Worm (Caenorhabditis elegans) whole organism, late embryonic: ENCODE data around the gene dhhc-6.

ENCODE experiments used
- F13H6.1 ChIP-seq: sonication (generic microtip); optimal IDR thresholded peaks from 2 replicates; lab custom pipeline; 2016; ENCODE audit warnings: missing genetic modification characterization, missing compliant biosample characterization
- K02D7.2 ChIP-seq: sonication (generic microtip); optimal IDR thresholded peaks from 2 replicates; lab custom pipeline; 2017; ENCODE audit warnings: mild to moderate bottlenecking, missing genetic modification characterization, missing compliant biosample characterization
- T23F11.4 ChIP-seq: fragments of 200-800 bp; sonication (Bioruptor generic); optimal IDR thresholded peaks from 2 replicates; lab custom pipeline; 2018; ENCODE audit warnings: mild to moderate bottlenecking, missing genetic modification characterization, missing compliant biosample characterization
- ama-1 ChIP-seq: fragments of 150-350 bp; optimal IDR thresholded peaks from 2 replicates; lab custom pipeline; 2014
- ceh-14 ChIP-seq: sonication (generic microtip); optimal IDR thresholded peaks from 2 replicates; lab custom pipeline; 2016; ENCODE audit warnings: missing genotype, missing genetic modification characterization, missing compliant biosample characterization
- ceh-18 ChIP-seq: sonication (generic microtip); optimal IDR thresholded peaks from 2 replicates; lab custom pipeline; 2016; ENCODE audit warnings: missing genetic modification characterization, missing compliant biosample characterization
- ceh-22 ChIP-seq: sonication (generic microtip); optimal IDR thresholded peaks from 2 replicates; lab custom pipeline; 2017; ENCODE audit warnings: missing biosample characterization, missing genetic modification characterization
- ceh-34 ChIP-seq: sonication (generic microtip); optimal IDR thresholded peaks from 2 replicates; lab custom pipeline; 2016; ENCODE audit warnings: mild to moderate bottlenecking, missing genetic modification characterization, missing compliant biosample characterization
- ceh-48 ChIP-seq: sonication (generic microtip); optimal IDR thresholded peaks from 2 replicates; lab custom pipeline; 2016; ENCODE audit warnings: missing genetic modification characterization, inconsistent platforms, missing compliant biosample characterization
- ceh-9 ChIP-seq: sonication (generic microtip); optimal IDR thresholded peaks from 2 replicates; lab custom pipeline; 2016; ENCODE audit warnings: mild to moderate bottlenecking, missing genetic modification characterization, inconsistent platforms, missing compliant biosample characterization
- che-1 ChIP-seq: sonication (generic microtip); optimal IDR thresholded peaks from 2 replicates; lab custom pipeline; 2016; ENCODE audit warnings: mild to moderate bottlenecking, missing genetic modification characterization, missing compliant biosample characterization
- elt-2 ChIP-seq: sonication (generic microtip); optimal IDR thresholded peaks from 2 replicates; lab custom pipeline; 2016; ENCODE audit warnings: missing genetic modification reagents, missing genetic modification characterization, missing compliant biosample characterization
- fax-1 ChIP-seq: sonication (generic microtip); optimal IDR thresholded peaks from 2 replicates; lab custom pipeline; 2016; ENCODE audit warnings: missing genotype, missing genetic modification characterization, missing compliant biosample characterization
- fkh-10 ChIP-seq: fragments of 150-350 bp; optimal IDR thresholded peaks from 2 replicates; lab custom pipeline; 2014; ENCODE audit warnings: missing biosample characterization, missing genetic modification reagents, missing genetic modification characterization
- hlh-13 ChIP-seq: fragments of 200-800 bp; sonication (Bioruptor generic); optimal IDR thresholded peaks from 2 replicates; lab custom pipeline; 2018; ENCODE audit warnings: mild to moderate bottlenecking, missing genetic modification characterization, missing compliant biosample characterization
- lin-11 ChIP-seq: fragments of 200-800 bp; sonication (Bioruptor generic); optimal IDR thresholded peaks from 2 replicates; lab custom pipeline; 2018; ENCODE audit warnings: mild to moderate bottlenecking, missing genetic modification characterization, missing compliant biosample characterization
- madf-2 ChIP-seq: sonication (generic microtip); optimal IDR thresholded peaks from 2 replicates; lab custom pipeline; 2017; ENCODE audit warnings: missing genetic modification characterization, missing compliant biosample characterization
- mec-3 ChIP-seq: sonication (generic microtip); optimal IDR thresholded peaks from 2 replicates; lab custom pipeline; 2016; ENCODE audit warnings: borderline replicate concordance, missing genetic modification characterization, missing compliant biosample characterization
- nfya-1 ChIP-seq: sonication (generic microtip); optimal IDR thresholded peaks from 2 replicates; lab custom pipeline; 2017; ENCODE audit warnings: missing genetic modification characterization, mild to moderate bottlenecking, missing compliant biosample characterization, antibody characterized with exemption, moderate library complexity
- nhr-11 ChIP-seq: fragments of 150-350 bp; optimal IDR thresholded peaks from 2 replicates; lab custom pipeline; 2014; ENCODE audit warnings: missing biosample characterization, missing genetic modification characterization
- odd-2 ChIP-seq: sonication (generic microtip); optimal IDR thresholded peaks from 2 replicates; lab custom pipeline; 2017; ENCODE audit warnings: antibody characterized with exemption, mild to moderate bottlenecking, missing genetic modification characterization, missing compliant biosample characterization
- pag-3 ChIP-seq: sonication (generic microtip); optimal IDR thresholded peaks from 2 replicates; lab custom pipeline; 2016; ENCODE audit warnings: missing compliant biosample characterization, missing genetic modification characterization, borderline replicate concordance
- sdc-2 ChIP-seq: sonication (generic microtip); optimal IDR thresholded peaks from 2 replicates; lab custom pipeline; 2016; ENCODE audit warnings: missing genotype, missing genetic modification characterization, missing compliant biosample characterization
- sox-4 ChIP-seq: sonication (generic microtip); optimal IDR thresholded peaks from 2 replicates; lab custom pipeline; 2017; ENCODE audit warnings: mild to moderate bottlenecking, missing genetic modification characterization, inconsistent platforms, missing compliant biosample characterization
- ttx-3 ChIP-seq: sonication (generic microtip); optimal IDR thresholded peaks from 2 replicates; lab custom pipeline; 2016; ENCODE audit warnings: missing genetic modification reagents, missing genetic modification characterization, missing compliant biosample characterization
- unc-3 ChIP-seq, 2 experiments: fragments of 200-800 bp in 1 of 2; sonication (Bioruptor generic) in 1 of 2; sonication (generic microtip) in 1 of 2; conservative IDR thresholded peaks in 1 of 2; optimal IDR thresholded peaks in 1 of 2; 2 replicates each; pipeline versions ENCODE4 v1.3.6 to Lab custom; 2016 to 2022; ENCODE audit warnings: missing compliant biosample characterization in 2 of 2, missing genetic modification characterization in 2 of 2, missing genetic modification reagents in 1 of 2
- unc-42 ChIP-seq: sonication (generic microtip); optimal IDR thresholded peaks from 2 replicates; lab custom pipeline; 2016; ENCODE audit warnings: missing genotype, missing genetic modification characterization, missing compliant biosample characterization
- unc-86 ChIP-seq: sonication (generic microtip); optimal IDR thresholded peaks from 2 replicates; lab custom pipeline; 2016; ENCODE audit warnings: missing genetic modification characterization, missing compliant biosample characterization
- ztf-16 ChIP-seq: sonication (generic microtip); optimal IDR thresholded peaks from 2 replicates; lab custom pipeline; 2017; ENCODE audit warnings: missing genetic modification characterization, missing compliant biosample characterization

dhhc-6 gene

DNA sequence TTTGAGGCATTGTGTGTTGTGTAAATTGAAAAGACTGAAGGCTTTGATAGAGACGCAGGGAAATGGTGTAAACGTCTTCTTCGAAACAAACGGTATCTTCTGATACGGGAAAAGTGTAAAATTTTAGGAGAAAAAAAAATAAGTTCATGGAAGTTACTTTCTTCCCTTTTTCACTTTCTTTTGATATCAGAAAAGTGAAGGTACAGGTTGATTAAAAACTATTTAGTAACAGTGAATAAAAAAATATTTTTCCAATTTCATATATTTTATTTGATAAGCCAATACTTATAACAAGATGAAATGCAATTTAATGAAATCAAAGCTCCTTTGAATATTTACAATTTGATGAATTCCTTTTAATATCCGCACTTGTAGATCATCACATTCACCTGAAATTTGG lies 14.4 kb upstream of the dhhc-6 start, which contains the start of gene col-129:
Gene col-129, minus strand, starts transcription at position 101 of the 400 bp plus-strand sequence.
- TF ChIP-seq nhr-11 (no peak), unc-86 (tag; lab: Kevin White, UChicago) (no peak), ama-1 (no peak), ceh-18 (no peak), fkh-10 (no peak), ceh-14 (tag; lab: Kevin White, UChicago) (no peak), madf-2 (tag; lab: Kevin White, UChicago) (no peak), ttx-3 (tag; lab: Kevin White, UChicago) (no peak), sox-4 (tag; lab: Kevin White, UChicago) (no peak), nfya-1 (tag; lab: Kevin White, UChicago) (no peak), pag-3 (tag; lab: Kevin White, UChicago) (no peak), ceh-9 (tag; lab: Kevin White, UChicago) (no peak), T23F11.4 (GFP tag; lab: Kevin White, UChicago) (no peak), odd-2 (tag; lab: Kevin White, UChicago) (no peak), fax-1 (tag; lab: Kevin White, UChicago) (no peak), mec-3 (tag; lab: Kevin White, UChicago) (no peak), ceh-48 (tag; lab: Kevin White, UChicago) (no peak), ceh-34 (tag; lab: Kevin White, UChicago) (no peak), unc-3 (GFP tag; conservative IDR thresholded peaks at IDR 0.05; lab: Robert Waterston, UW) (no peak), unc-3 (tag; optimal IDR thresholded peaks at IDR 0.05; lab: Kevin White, UChicago) (no peak), unc-42 (tag; lab: Kevin White, UChicago) (no peak)

DNA sequence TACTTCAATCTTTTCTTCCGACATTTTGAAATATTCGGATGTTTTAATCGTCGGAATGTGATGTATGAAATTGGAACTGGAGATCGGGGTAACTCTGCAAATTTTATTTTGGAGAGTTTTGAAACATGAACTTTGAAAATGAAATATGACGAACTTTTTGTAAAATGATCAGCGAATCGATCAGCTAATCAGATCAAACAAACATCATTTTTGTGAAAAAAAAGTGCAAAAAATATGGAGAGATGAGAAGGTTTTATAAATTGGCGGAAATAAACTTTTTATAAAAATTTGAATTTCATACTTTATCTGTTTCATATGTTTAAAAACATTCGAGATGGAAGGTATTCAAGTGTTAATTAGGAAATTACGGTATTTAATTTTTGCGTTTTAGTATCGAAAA lies 13.3 kb upstream of the dhhc-6 start, which contains the start of gene dlc-2:
Gene dlc-2, minus strand, starts transcription at position 101 of the 400 bp plus-strand sequence.
- no peak for TF ChIP-seq ama-1

DNA sequence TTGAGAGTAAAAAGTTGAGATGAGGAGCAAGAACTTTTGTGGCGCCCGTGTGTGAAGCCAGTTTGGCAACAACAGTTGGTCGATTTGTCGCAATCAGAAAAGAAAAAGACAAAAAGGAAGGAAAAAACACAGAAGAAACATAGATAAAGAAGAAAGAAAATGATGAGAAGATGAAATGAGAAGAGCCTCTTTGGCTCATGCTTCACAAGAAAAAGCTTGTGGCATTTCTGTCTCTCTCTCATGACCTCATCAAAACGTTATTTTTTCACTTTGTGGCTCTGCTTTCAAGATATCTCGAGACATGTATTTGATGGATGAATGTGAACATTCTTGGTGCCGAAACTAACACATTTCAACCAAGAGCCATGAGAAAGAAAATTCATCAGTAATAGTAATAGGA lies 11.7 kb upstream of the dhhc-6 start:
- TF ChIP-seq fkh-10, result no peak
- TF ChIP-seq ceh-18, result peak; percentile 62

DNA sequence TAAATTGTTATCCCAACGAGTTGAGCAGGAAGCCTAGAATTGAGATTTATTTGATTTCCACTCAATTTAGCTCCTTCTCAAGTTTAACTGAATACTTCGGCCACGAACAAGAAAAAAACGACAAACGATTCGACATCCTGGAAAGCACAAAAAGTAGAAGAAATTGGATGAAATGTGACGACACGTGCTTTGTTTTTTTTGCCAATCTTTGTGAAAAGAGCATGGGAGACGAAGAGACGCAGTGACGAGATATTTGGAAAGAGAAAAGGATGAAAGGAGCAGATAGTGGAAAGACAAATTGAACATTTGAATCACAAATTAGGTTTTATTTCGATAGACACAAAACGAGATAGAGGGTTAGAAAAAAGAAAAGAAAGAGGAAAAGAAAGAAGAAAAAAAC lies 10.3 kb upstream of the dhhc-6 start:
- TF ChIP-seq elt-2 (tag; lab: Kevin White, UChicago) (no peak), ceh-22 (tag; lab: Kevin White, UChicago) (no peak), sdc-2 (tag; lab: Kevin White, UChicago) (no peak), K02D7.2 (tag; lab: Kevin White, UChicago) (no peak), ztf-16 (tag; lab: Kevin White, UChicago) (no peak), unc-86 (tag; lab: Kevin White, UChicago) (no peak), nfya-1 (tag; lab: Kevin White, UChicago) (no peak), unc-42 (tag; lab: Kevin White, UChicago) (peak; percentile 91), lin-11 (tag; lab: Kevin White, UChicago) (no peak)

DNA sequence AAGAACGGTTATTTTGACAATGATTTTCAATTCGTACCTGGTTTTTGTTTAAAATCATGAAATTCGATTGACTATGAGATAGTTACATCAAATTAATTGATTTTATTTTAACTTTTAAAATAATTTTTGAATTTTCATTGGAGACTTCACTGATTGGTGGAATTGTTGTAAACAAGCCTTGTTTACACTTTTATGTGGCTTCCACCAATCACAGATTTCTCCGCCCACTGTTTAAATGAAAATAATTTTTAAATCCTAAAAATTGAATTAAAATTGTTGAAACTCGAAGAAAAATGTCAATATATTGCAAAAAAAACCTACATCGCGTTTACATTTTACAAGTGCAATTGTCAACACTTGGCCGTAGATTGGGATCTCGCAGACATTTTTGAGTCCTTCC lies 4.2 kb upstream of the dhhc-6 start:
- no peak for TF ChIP-seq hlh-13 (GFP tag; lab: Kevin White, UChicago)
- no peak for TF ChIP-seq ceh-18
- TF ChIP-seq F13H6.1 (tag; lab: Kevin White, UChicago), result no peak
- TF ChIP-seq nfya-1 (tag; lab: Kevin White, UChicago), result peak; percentile 88
- no peak for TF ChIP-seq lin-11 (tag; lab: Kevin White, UChicago)
- TF ChIP-seq, all 69 proteins: peak for 1

DNA sequence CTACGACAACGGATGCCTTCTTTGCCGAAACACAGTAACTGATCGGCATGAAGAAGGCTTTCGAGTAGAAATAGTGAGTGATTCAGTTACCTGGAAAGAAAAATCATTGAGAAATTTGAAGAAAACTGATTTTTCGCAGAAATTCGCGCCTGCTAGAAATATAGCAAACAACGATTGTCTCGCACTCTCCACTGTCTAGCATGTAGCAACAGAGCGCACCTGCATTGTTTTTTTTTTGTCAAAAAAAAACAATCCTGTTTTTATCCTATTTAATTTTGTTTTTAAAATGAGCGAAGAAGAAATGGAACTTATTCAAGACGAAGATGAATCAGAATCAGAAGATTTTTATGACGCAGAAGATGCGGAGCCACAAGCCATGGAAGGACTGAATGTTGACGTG lies 3.7 kb upstream of the dhhc-6 start, which contains the start of the genes ddb-1 and M18.6:
Gene ddb-1, minus strand, starts transcription at position 90 of the 400 bp plus-strand sequence.
Gene M18.6, plus strand, starts transcription at position 235 of the 400 bp plus-strand sequence.
- TF ChIP-seq che-1, result no peak
- peak; percentile 26 for TF ChIP-seq nfya-1 (tag; lab: Kevin White, UChicago)
